Worm (Caenorhabditis elegans) whole organism, L2 larva: ENCODE measurements around the gene fli-1.

ENCODE experiments used
- C34F6.9 ChIP-seq: fragments of 150-350 bp; optimal IDR thresholded peaks from 2 replicates; lab custom pipeline; 2014; ENCODE audit warnings: missing biosample characterization, missing genetic modification characterization
- F13H6.1 ChIP-seq: sonication (generic microtip); optimal IDR thresholded peaks from 2 replicates; lab custom pipeline; 2016; ENCODE audit warnings: missing genetic modification characterization, missing compliant biosample characterization
- R02D3.7 ChIP-seq: fragments of 150-350 bp; optimal IDR thresholded peaks from 2 replicates; lab custom pipeline; 2014; ENCODE audit warnings: missing biosample characterization, missing genetic modification characterization
- Y55F3AM.14 ChIP-seq: fragments of 200-800 bp; sonication (Bioruptor generic); optimal IDR thresholded peaks from 2 replicates; lab custom pipeline; 2018; ENCODE audit warnings: mild to moderate bottlenecking, missing genetic modification characterization, missing compliant biosample characterization
- ZK546.5 ChIP-seq: sonication (generic microtip); optimal IDR thresholded peaks from 2 replicates; lab custom pipeline; 2017; ENCODE audit warnings: missing biosample characterization, missing genetic modification characterization
- alr-1 ChIP-seq: fragments of 150-350 bp; optimal IDR thresholded peaks from 2 replicates; lab custom pipeline; 2014; ENCODE audit warnings: missing biosample characterization, missing genetic modification characterization
- aly-2 ChIP-seq: fragments of 150-350 bp; optimal IDR thresholded peaks from 2 replicates; lab custom pipeline; 2014; ENCODE audit warnings: missing biosample characterization, missing genetic modification characterization
- ama-1 ChIP-seq: fragments of 150-350 bp; optimal IDR thresholded peaks from 2 replicates; lab custom pipeline; 2018; ENCODE audit warnings: inconsistent platforms
- blmp-1 ChIP-seq: sonication (generic microtip); optimal IDR thresholded peaks from 2 replicates; lab custom pipeline; 2017; ENCODE audit warnings: missing genetic modification characterization, mild to moderate bottlenecking, missing compliant biosample characterization, antibody characterized with exemption, moderate library complexity; ENCODE audit not compliant: insufficient read depth
- ceh-16 ChIP-seq: fragments of 150-350 bp; optimal IDR thresholded peaks from 2 replicates; lab custom pipeline; 2014; ENCODE audit warnings: missing biosample characterization, missing genetic modification characterization
- ceh-82 ChIP-seq: fragments of 150-350 bp; optimal IDR thresholded peaks from 2 replicates; lab custom pipeline; 2014; ENCODE audit warnings: missing biosample characterization, missing genetic modification characterization
- crh-2 ChIP-seq: sonication (generic microtip); optimal IDR thresholded peaks from 2 replicates; lab custom pipeline; 2017; ENCODE audit warnings: missing biosample characterization, missing genetic modification characterization
- dmd-4 ChIP-seq: sonication (generic microtip); optimal IDR thresholded peaks from 2 replicates; lab custom pipeline; 2017; ENCODE audit warnings: missing biosample characterization, missing genetic modification characterization
- egl-27 ChIP-seq: sonication (generic microtip); optimal IDR thresholded peaks from 3 replicates; lab custom pipeline; 2017; ENCODE audit warnings: missing biosample characterization, missing genetic modification reagents, missing genetic modification characterization
- elt-1 ChIP-seq: fragments of 150-350 bp; optimal IDR thresholded peaks from 2 replicates; lab custom pipeline; 2014; ENCODE audit warnings: missing biosample characterization, missing genetic modification characterization
- elt-3 ChIP-seq: sonication (generic microtip); optimal IDR thresholded peaks from 2 replicates; lab custom pipeline; 2017; ENCODE audit warnings: missing biosample characterization, missing genetic modification characterization
- fos-1 ChIP-seq: fragments of 150-350 bp; optimal IDR thresholded peaks from 2 replicates; lab custom pipeline; 2014; ENCODE audit warnings: missing biosample characterization, missing genetic modification characterization
- gmeb-1 ChIP-seq: fragments of 150-350 bp; optimal IDR thresholded peaks from 2 replicates; lab custom pipeline; 2014; ENCODE audit warnings: missing biosample characterization, missing genetic modification characterization
- lin-11 ChIP-seq: fragments of 150-350 bp; sonication (generic microtip); optimal IDR thresholded peaks from 2 replicates; lab custom pipeline; 2014; ENCODE audit warnings: missing biosample characterization, missing genetic modification characterization, inconsistent platforms, mixed read lengths
- lin-13 ChIP-seq: fragments of 150-350 bp; optimal IDR thresholded peaks from 2 replicates; lab custom pipeline; 2014; ENCODE audit warnings: missing biosample characterization, missing genetic modification reagents, missing genetic modification characterization
- lin-39 ChIP-seq: fragments of 150-350 bp; optimal IDR thresholded peaks from 2 replicates; lab custom pipeline; 2014; ENCODE audit warnings: missing biosample characterization, missing genetic modification reagents, missing genetic modification characterization
- lsy-2 ChIP-seq, 2 experiments: fragments of 150-350 bp in 1 of 2; sonication (generic microtip) in 1 of 2; optimal IDR thresholded peaks; 2 replicates each; lab custom pipeline; 2014 to 2017; ENCODE audit warnings: missing biosample characterization in 2 of 2, missing genetic modification characterization in 2 of 2
- mab-5 ChIP-seq: fragments of 150-350 bp; optimal IDR thresholded peaks from 2 replicates; lab custom pipeline; 2014; ENCODE audit warnings: missing biosample characterization, missing genetic modification characterization
- mbf-1 ChIP-seq: sonication (generic microtip); optimal IDR thresholded peaks from 2 replicates; lab custom pipeline; 2017; ENCODE audit warnings: missing biosample characterization, missing genetic modification characterization
- mdl-1 ChIP-seq, 2 experiments: fragments of 150-350 bp in 1 of 2; sonication (generic microtip) in 1 of 2; optimal IDR thresholded peaks; 2 replicates each; lab custom pipeline; 2017; ENCODE audit warnings: missing biosample characterization in 2 of 2, missing genetic modification characterization in 2 of 2
- nhr-10 ChIP-seq: sonication (generic microtip); optimal IDR thresholded peaks from 2 replicates; lab custom pipeline; 2017; ENCODE audit warnings: missing biosample characterization, missing genetic modification characterization
- nhr-11 ChIP-seq: fragments of 150-350 bp; optimal IDR thresholded peaks from 2 replicates; lab custom pipeline; 2014; ENCODE audit warnings: missing biosample characterization, missing genetic modification characterization
- nhr-12 ChIP-seq: fragments of 150-350 bp; optimal IDR thresholded peaks from 2 replicates; lab custom pipeline; 2014; ENCODE audit warnings: missing biosample characterization, missing genetic modification characterization
- nhr-129 ChIP-seq: fragments of 150-350 bp; optimal IDR thresholded peaks from 2 replicates; lab custom pipeline; 2014; ENCODE audit warnings: missing biosample characterization, missing genetic modification characterization
- nhr-21 ChIP-seq: fragments of 150-350 bp; optimal IDR thresholded peaks from 2 replicates; lab custom pipeline; 2014; ENCODE audit warnings: missing biosample characterization, missing genetic modification characterization
- nhr-23 ChIP-seq: fragments of 150-350 bp; optimal IDR thresholded peaks from 2 replicates; lab custom pipeline; 2014; ENCODE audit warnings: missing biosample characterization, missing genetic modification reagents, missing genetic modification characterization
- nhr-237 ChIP-seq: fragments of 150-350 bp; optimal IDR thresholded peaks from 2 replicates; lab custom pipeline; 2014; ENCODE audit warnings: missing biosample characterization, missing genetic modification characterization
- nhr-25 ChIP-seq: fragments of 150-350 bp; sonication (generic microtip); optimal IDR thresholded peaks from 3 replicates; lab custom pipeline; 2014; ENCODE audit warnings: missing biosample characterization, missing genetic modification characterization
- nhr-6 ChIP-seq: fragments of 150-350 bp; optimal IDR thresholded peaks from 2 replicates; lab custom pipeline; 2014; ENCODE audit warnings: missing biosample characterization, missing genetic modification characterization
- nhr-77 ChIP-seq: fragments of 150-350 bp; optimal IDR thresholded peaks from 2 replicates; lab custom pipeline; 2014; ENCODE audit warnings: missing biosample characterization, missing genetic modification characterization
- peb-1 ChIP-seq: fragments of 150-350 bp; optimal IDR thresholded peaks from 2 replicates; lab custom pipeline; 2014; ENCODE audit warnings: missing biosample characterization, missing genetic modification characterization
- sem-4 ChIP-seq: fragments of 150-350 bp; optimal IDR thresholded peaks from 2 replicates; lab custom pipeline; 2014; ENCODE audit warnings: missing biosample characterization, missing genetic modification reagents, missing genetic modification characterization
- skn-1 ChIP-seq: sonication (generic microtip); optimal IDR thresholded peaks from 2 replicates; lab custom pipeline; 2017; ENCODE audit warnings: missing biosample characterization, missing genetic modification characterization
- sma-3 ChIP-seq: sonication (generic microtip); optimal IDR thresholded peaks from 2 replicates; lab custom pipeline; 2016; ENCODE audit warnings: missing genetic modification reagents, missing genetic modification characterization, missing compliant biosample characterization
- sma-9 ChIP-seq, 2 experiments: fragments of 150-350 bp in 1 of 2; sonication (generic microtip) in 1 of 2; optimal IDR thresholded peaks; 2 replicates each; lab custom pipeline; 2014 to 2016; ENCODE audit warnings: missing genetic modification characterization in 2 of 2, mild to moderate bottlenecking in 1 of 2, missing biosample characterization in 1 of 2, missing compliant biosample characterization in 1 of 2, missing genetic modification reagents in 1 of 2, moderate library complexity in 1 of 2
- snpc-4 ChIP-seq: fragments of 150-350 bp; optimal IDR thresholded peaks from 2 replicates; lab custom pipeline; 2014; ENCODE audit warnings: missing biosample characterization, missing genetic modification characterization
- unc-39 ChIP-seq: fragments of 150-350 bp; optimal IDR thresholded peaks from 2 replicates; lab custom pipeline; 2014; ENCODE audit warnings: missing biosample characterization, missing genetic modification characterization
- unc-55 ChIP-seq: fragments of 150-350 bp; sonication (generic microtip); optimal IDR thresholded peaks from 3 replicates; lab custom pipeline; 2014; ENCODE audit warnings: missing biosample characterization, missing genetic modification reagents, missing genetic modification characterization
- unc-62 ChIP-seq: fragments of 150-350 bp; optimal IDR thresholded peaks from 2 replicates; lab custom pipeline; 2014; ENCODE audit warnings: missing biosample characterization, missing genetic modification reagents, missing genetic modification characterization
- zag-1 ChIP-seq: fragments of 150-350 bp; optimal IDR thresholded peaks from 2 replicates; lab custom pipeline; 2014; ENCODE audit warnings: missing biosample characterization, missing genetic modification characterization
- ztf-1 ChIP-seq: fragments of 200-800 bp; sonication (Bioruptor generic); conservative IDR thresholded peaks from 2 replicates; pipeline ENCODE4 v1.3.6; 2022; ENCODE audit warnings: missing genetic modification characterization, missing compliant biosample characterization
- ztf-11 ChIP-seq: sonication (generic microtip); optimal IDR thresholded peaks from 2 replicates; lab custom pipeline; 2017; ENCODE audit warnings: missing biosample characterization, missing genetic modification characterization
- ztf-4 ChIP-seq: fragments of 150-350 bp; optimal IDR thresholded peaks from 2 replicates; lab custom pipeline; 2014; ENCODE audit warnings: missing biosample characterization, missing genetic modification characterization

fli-1 gene

DNA sequence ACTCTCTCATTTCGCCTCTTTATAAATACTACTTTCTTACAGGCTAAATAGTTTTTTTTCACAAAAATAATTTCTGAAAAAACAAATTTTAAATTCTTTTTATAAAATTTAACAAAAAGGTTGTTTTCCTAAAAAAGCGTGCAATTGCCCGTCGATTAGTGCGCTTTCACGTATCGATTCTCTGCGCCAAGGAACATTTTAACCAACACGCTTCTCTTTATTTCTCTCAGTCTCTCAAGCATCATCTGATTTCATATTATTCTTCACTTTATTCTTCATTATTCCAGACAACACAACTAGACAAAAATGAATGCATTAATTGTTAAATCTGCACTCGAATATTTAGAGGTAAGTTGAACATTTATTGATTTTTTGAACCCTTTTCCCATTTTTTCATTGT is 6.1 kb upstream of the fli-1 start, which contains the start of gene B0303.4 (continued):
- no peak for TF ChIP-seq mbf-1
- no peak for TF ChIP-seq elt-3 (tag; lab: Kevin White, UChicago)
- TF ChIP-seq egl-27 (tag; lab: Kevin White, UChicago) = no peak

DNA sequence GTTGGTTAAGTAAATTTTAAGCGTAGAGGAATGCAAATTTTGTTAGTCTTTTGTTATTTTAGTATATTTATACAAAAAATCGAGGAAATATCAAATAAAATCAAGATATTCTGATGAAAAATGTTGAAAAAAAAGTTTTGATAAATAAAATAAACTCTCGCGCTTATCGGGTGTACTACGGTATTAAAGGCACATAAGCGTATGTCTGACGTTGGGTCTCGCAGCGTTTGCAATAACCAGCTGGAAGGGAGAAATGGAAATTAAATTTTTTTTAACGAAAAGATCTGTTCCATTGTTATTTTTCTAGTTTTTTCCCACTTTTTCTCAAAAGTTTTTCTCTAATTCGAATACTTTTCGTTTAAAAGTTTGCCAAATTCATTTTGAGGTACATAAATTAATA is 5.6 kb upstream of the fli-1 start:
- TF ChIP-seq lin-11 = no peak
- no peak for TF ChIP-seq peb-1
- TF ChIP-seq skn-1 = no peak
- TF ChIP-seq unc-39 (tag; lab: Kevin White, UChicago) = no peak
- no peak for TF ChIP-seq C34F6.9 (tag; lab: Kevin White, UChicago)
- TF ChIP-seq mbf-1 = no peak
- TF ChIP-seq ztf-4 (tag; lab: Kevin White, UChicago) = no peak
- no peak for TF ChIP-seq nhr-10
- no peak for TF ChIP-seq zag-1 (tag; lab: Kevin White, UChicago)
- no peak for TF ChIP-seq ceh-82
- TF ChIP-seq nhr-129 (tag; lab: Kevin White, UChicago) = no peak
- no peak for TF ChIP-seq nhr-6 (tag; lab: Kevin White, UChicago)
- no peak for TF ChIP-seq ceh-16 (tag; lab: Kevin White, UChicago)

DNA sequence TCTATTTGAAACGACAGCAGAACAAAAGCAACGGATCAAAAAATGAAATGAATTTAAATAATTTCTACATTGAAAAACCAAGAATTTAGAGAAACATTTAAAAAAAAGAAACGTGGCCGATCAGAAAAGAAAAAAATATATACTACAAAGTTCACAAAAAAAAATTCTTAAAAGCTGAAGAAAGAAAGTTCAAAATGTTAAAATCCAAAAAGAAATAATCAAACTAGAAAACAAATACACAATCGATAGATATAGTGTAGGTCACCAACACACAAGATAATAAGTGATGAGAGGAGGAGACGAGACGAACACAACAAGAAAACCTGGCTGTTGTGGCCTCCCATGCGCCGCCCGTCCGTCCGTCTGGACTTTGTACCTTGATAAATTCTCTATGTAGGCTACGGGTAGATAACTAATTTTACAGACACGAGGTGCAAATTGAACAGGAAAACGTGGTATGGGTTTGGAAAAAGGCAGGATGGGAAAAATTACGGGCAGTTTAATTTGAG is 5.0 kb upstream of the fli-1 start, which contains the start of gene hadb-1:
hadb-1 (minus strand) TSS at position 51 of the 509 bp plus-strand sequence.
- TF ChIP-seq ceh-82 = no peak
- no peak for TF ChIP-seq ama-1
- no peak for TF ChIP-seq elt-3 (tag; lab: Kevin White, UChicago)
- TF ChIP-seq sma-3 (GFP tag; lab: Kevin White, UChicago) = peak; percentile 45
- no peak for TF ChIP-seq blmp-1 (tag; lab: Kevin White, UChicago)
- TF ChIP-seq nhr-237 (tag; lab: Kevin White, UChicago) = no peak
- no peak for TF ChIP-seq ztf-11 (tag; lab: Kevin White, UChicago)
- no peak for TF ChIP-seq snpc-4
- TF ChIP-seq nhr-77 (tag; lab: Kevin White, UChicago) = no peak
- TF ChIP-seq nhr-10 = no peak
- no peak for TF ChIP-seq zag-1 (tag; lab: Kevin White, UChicago)
- TF ChIP-seq elt-1 (tag; lab: Kevin White, UChicago) = no peak
- TF ChIP-seq unc-62 (GFP tag; lab: Kevin White, UChicago) = no peak
- TF ChIP-seq mbf-1 = no peak
- peak; percentile 18 for TF ChIP-seq crh-2
- no peak for TF ChIP-seq gmeb-1
- TF ChIP-seq unc-55 (GFP tag; lab: Kevin White, UChicago) = no peak
- TF ChIP-seq nhr-6 (tag; lab: Kevin White, UChicago) = no peak
- no peak for TF ChIP-seq skn-1
- peak; percentile 41 for TF ChIP-seq sma-9 (GFP tag; optimal IDR thresholded peaks at IDR 0.05; lab: Kevin White, UChicago)
- no peak for TF ChIP-seq sma-9 (tag; optimal IDR thresholded peaks at IDR 0.05; lab: Kevin White, UChicago)
- no peak for TF ChIP-seq ztf-1 (GFP tag; lab: Robert Waterston, UW)
- TF ChIP-seq dmd-4 (tag; lab: Kevin White, UChicago) = no peak
- TF ChIP-seq unc-39 (tag; lab: Kevin White, UChicago) = no peak
- TF ChIP-seq mab-5 (tag; lab: Kevin White, UChicago) = no peak
- peak; percentile 38 for TF ChIP-seq nhr-129 (tag; lab: Kevin White, UChicago)
- TF ChIP-seq lin-39 (tag; lab: Kevin White, UChicago) = no peak
- TF ChIP-seq lin-11 = no peak
- TF ChIP-seq nhr-12 (tag; lab: Kevin White, UChicago) = no peak
- no peak for TF ChIP-seq R02D3.7 (tag; lab: Kevin White, UChicago)
- TF ChIP-seq fos-1 (tag; lab: Kevin White, UChicago) = peak; percentile 19
- peak; percentile 12 for TF ChIP-seq F13H6.1 (tag; lab: Kevin White, UChicago)
- TF ChIP-seq mdl-1 (tag; optimal IDR thresholded peaks at IDR 0.05; lab: Kevin White, UChicago) = no peak
- peak; percentile 9 for TF ChIP-seq C34F6.9 (tag; lab: Kevin White, UChicago)
- peak; percentile 53 for TF ChIP-seq nhr-21 (tag; lab: Kevin White, UChicago)
- no peak for TF ChIP-seq nhr-23 (tag; lab: Kevin White, UChicago)
- no peak for TF ChIP-seq aly-2 (tag; lab: Kevin White, UChicago)
- no peak for TF ChIP-seq nhr-11 (tag; lab: Kevin White, UChicago)
- no peak for TF ChIP-seq alr-1 (tag; lab: Kevin White, UChicago)
- peak in 1 of 2 experiments; percentile 20 for TF ChIP-seq lsy-2 (tag; optimal IDR thresholded peaks at IDR 0.05; lab: Kevin White, UChicago)
- TF ChIP-seq sem-4 (tag; lab: Kevin White, UChicago) = no peak
- TF ChIP-seq ceh-16 (tag; lab: Kevin White, UChicago) = no peak
- no peak for TF ChIP-seq ztf-4 (tag; lab: Kevin White, UChicago)
- TF ChIP-seq ZK546.5 = no peak
- no peak for TF ChIP-seq Y55F3AM.14 (GFP tag; lab: Kevin White, UChicago)
- no peak for TF ChIP-seq egl-27 (tag; lab: Kevin White, UChicago)
- no peak for TF ChIP-seq lin-13
- peak; percentile 60 for TF ChIP-seq nhr-25 (tag; lab: Kevin White, UChicago)
